Worm (Caenorhabditis elegans): ENCODE data around the gene F14F9.2.
A peak's percentile ranks its signal among the peaks of the same experiment; 100 is the strongest.

Gene F14F9.2

DNA sequence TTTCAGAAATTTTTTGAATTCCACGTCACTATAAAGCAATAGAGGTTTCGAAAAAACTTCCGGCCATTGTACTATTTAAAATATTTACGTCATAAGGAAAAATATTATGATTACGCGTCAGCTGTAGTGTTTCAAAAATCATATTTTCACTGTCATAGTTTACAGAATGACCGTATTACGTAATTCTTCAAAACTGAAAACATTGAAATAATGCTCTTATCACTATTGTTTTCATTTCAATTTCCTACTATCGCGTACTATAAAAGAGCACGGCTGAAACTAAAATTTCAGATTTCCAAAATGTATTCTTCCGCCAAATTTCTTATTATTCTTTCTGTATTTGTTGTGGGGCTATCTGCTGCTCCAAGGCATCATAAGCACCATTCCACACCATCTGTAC is at the start of gene F14F9.2:
F14F9.2 (plus strand) TSS at position 301 of the 400 bp plus-strand sequence.
- no peak for TF ChIP-seq sem-2 (GFP tag; optimal IDR thresholded peaks at IDR 0.05)
- TF ChIP-seq zip-8 (tag; optimal IDR thresholded peaks at IDR 0.05) = peak; percentile 73
- TF ChIP-seq unc-39 (tag; optimal IDR thresholded peaks at IDR 0.05) = no peak
- no peak for TF ChIP-seq elt-3 (tag; optimal IDR thresholded peaks at IDR 0.05)
- no peak for TF ChIP-seq tbx-8 (GFP tag; optimal IDR thresholded peaks at IDR 0.05)
- no peak for TF ChIP-seq nhr-28 (tag; optimal IDR thresholded peaks at IDR 0.05)
- TF ChIP-seq M03D4.4 (tag; optimal IDR thresholded peaks at IDR 0.05) = no peak
- no peak for TF ChIP-seq ceh-83 (GFP tag; optimal IDR thresholded peaks at IDR 0.05)

DNA sequence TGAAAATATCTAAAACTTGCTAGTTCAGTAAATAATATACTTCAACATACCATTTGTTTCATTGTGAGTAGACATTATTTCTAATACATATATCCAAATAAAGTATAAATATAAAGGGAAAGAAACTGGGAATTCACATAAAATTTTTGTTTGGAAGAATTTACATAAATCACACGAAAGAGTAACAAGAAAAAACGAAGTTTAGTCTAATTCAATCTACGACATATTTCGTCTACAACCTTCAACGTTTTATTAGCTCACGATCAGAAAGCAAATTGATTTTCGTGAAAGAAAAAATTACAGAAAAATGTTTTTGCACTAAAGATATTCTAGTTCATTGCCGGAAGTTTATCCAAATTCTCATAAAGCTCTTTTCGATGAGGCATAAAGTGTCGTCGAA is 47.6 kb upstream of the F14F9.2 start, which contains the start of gene C04F5.2:
C04F5.2 (minus strand) TSS at position 101 of the 400 bp plus-strand sequence.
- no peak for TF ChIP-seq pha-4 (tag; optimal IDR thresholded peaks at IDR 0.05)
- no peak for TF ChIP-seq sptf-1 (tag; optimal IDR thresholded peaks at IDR 0.05)
- TF ChIP-seq ham-2 (GFP tag; optimal IDR thresholded peaks at IDR 0.05) = no peak

DNA sequence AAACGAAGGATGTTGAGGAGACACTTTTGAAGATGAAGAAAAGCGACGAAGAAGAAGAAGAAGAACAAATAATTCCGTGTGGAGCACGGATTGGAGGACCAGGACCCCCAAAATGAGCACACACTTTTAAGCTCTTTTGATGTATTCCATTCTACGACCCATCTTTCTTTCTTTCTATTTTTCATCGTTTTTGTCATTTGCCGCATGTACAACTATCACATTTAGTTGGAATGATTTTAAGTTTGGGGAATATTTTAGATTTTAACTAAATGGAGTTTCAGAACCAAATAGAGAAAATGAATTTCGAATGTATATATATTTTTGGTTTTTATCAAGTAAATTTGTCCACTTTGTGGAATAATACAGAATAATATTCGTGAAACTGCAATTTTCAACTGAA is 45.7 kb upstream of the F14F9.2 start, which contains the start of gene unc-46:
unc-46 (minus strand) TSS at position 101 of the 400 bp plus-strand sequence.
- TF ChIP-seq unc-62 (GFP tag; optimal IDR thresholded peaks at IDR 0.05) (no peak), snpc-4 (tag; optimal IDR thresholded peaks at IDR 0.05) (no peak), pha-4 (tag; optimal IDR thresholded peaks at IDR 0.05) (no peak), lsy-2 (tag; optimal IDR thresholded peaks at IDR 0.05) (no peak), nhr-237 (tag; optimal IDR thresholded peaks at IDR 0.05) (no peak), unc-39 (tag; optimal IDR thresholded peaks at IDR 0.05) (no peak), zip-8 (tag; optimal IDR thresholded peaks at IDR 0.05) (no peak)

DNA sequence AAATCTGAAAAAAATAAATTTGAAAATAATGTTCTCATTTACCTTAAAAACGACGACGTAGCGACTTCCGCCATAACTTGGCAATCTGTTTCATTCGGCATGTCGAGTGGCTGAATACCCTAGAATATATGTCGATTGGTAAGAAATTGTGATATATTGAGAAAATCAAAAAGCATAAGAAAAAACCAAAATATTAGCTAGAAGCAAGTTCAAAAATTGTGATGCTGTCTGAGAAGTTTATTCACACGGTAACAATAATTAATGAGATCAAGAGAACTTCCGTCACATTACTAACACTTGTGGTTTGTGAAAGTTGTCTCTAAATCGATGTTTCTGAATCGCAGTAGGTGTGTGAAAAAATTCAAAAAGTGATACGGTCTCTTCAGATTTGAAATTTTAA is 42.6 kb upstream of the F14F9.2 start, which contains the start of gene srab-1:
srab-1 (minus strand) TSS at position 101 of the 400 bp plus-strand sequence.
- no peak for TF ChIP-seq ham-2 (GFP tag; optimal IDR thresholded peaks at IDR 0.05)
- TF ChIP-seq ztf-11 (tag; optimal IDR thresholded peaks at IDR 0.05) = no peak
- no peak for TF ChIP-seq zip-8 (tag; optimal IDR thresholded peaks at IDR 0.05)
- no peak for TF ChIP-seq elt-3 (tag; optimal IDR thresholded peaks at IDR 0.05)
- TF ChIP-seq unc-39 (tag; optimal IDR thresholded peaks at IDR 0.05) = no peak

DNA sequence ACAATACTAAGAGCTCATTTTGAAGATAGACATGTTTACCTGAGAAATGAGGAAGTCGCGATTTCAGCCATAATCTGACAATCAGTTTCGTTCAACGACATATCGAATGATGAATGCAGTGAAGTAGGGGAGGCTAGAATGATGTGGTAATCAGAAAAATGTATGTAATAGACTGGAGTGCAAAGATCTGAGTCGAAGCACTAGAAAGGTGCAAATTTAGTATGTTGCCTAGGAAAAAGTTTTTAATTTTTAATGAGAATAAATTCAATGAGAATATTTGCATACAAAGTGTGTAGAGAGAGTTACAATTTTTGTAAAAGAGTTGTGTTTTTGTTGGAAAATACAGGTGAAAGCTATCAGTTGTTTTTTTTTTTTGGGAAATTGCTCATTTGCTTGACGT is 39.7 kb upstream of the F14F9.2 start, which contains the start of gene srab-2:
srab-2 (minus strand) TSS at position 101 of the 400 bp plus-strand sequence.
- TF ChIP-seq flh-1 (GFP tag; optimal IDR thresholded peaks at IDR 0.05) (no peak), lsy-2 (tag; optimal IDR thresholded peaks at IDR 0.05) (no peak), sptf-1 (tag; optimal IDR thresholded peaks at IDR 0.05) (no peak), nhr-2 (tag; optimal IDR thresholded peaks at IDR 0.05) (no peak), elt-3 (tag; optimal IDR thresholded peaks at IDR 0.05) (no peak), unc-62 (GFP tag; optimal IDR thresholded peaks at IDR 0.05) (no peak), M03D4.4 (tag; optimal IDR thresholded peaks at IDR 0.05) (no peak), nhr-76 (tag; optimal IDR thresholded peaks at IDR 0.05) (no peak), tbx-8 (GFP tag; optimal IDR thresholded peaks at IDR 0.05) (no peak), ham-2 (GFP tag; optimal IDR thresholded peaks at IDR 0.05) (no peak), nhr-28 (tag; optimal IDR thresholded peaks at IDR 0.05) (no peak), ceh-83 (GFP tag; optimal IDR thresholded peaks at IDR 0.05) (no peak), ceh-43 (GFP tag; optimal IDR thresholded peaks at IDR 0.05) (no peak), pha-4 (tag; optimal IDR thresholded peaks at IDR 0.05) (no peak), ceh-39 (tag; optimal IDR thresholded peaks at IDR 0.05) (no peak), unc-120 (tag; optimal IDR thresholded peaks at IDR 0.05; ENCODE audit: poor library complexity, severe bottlenecking) (no peak)

DNA sequence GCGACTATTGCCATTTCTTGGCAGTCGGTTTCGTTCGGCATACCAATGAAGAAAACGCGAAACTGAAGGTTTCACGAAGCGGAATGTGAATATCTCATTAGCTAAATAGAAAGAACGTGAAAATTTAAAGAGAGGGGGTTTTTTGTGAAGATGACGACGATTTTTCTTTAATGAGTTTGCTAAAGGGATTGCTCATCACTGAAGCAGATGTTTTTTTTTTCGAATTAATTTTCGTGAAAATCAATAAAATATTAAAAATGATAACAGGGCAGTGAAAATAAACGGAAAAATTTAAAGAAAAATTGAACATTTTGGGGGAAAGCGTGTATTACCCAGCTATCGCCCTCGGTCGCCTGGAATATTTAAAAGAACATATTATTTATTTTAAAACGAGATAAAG is 36.8 kb upstream of the F14F9.2 start, which contains the start of gene srab-3:
srab-3 (minus strand) TSS at position 101 of the 400 bp plus-strand sequence.
- TF ChIP-seq nhr-2 (tag; optimal IDR thresholded peaks at IDR 0.05) = no peak
- TF ChIP-seq bed-3 (GFP tag; optimal IDR thresholded peaks at IDR 0.05) = no peak
- no peak for TF ChIP-seq elt-1 (tag; optimal IDR thresholded peaks at IDR 0.05; ENCODE audit: borderline replicate concordance, insufficient read depth)
- no peak for TF ChIP-seq hlh-1 (tag; optimal IDR thresholded peaks at IDR 0.05)
- TF ChIP-seq M03D4.4 (tag; optimal IDR thresholded peaks at IDR 0.05) = no peak
- TF ChIP-seq mab-5 (tag; optimal IDR thresholded peaks at IDR 0.05) = no peak
- no peak for TF ChIP-seq nhr-12 (tag; optimal IDR thresholded peaks at IDR 0.05)
- TF ChIP-seq zip-8 (tag; optimal IDR thresholded peaks at IDR 0.05) = no peak
- no peak for TF ChIP-seq drap-1 (GFP tag; optimal IDR thresholded peaks at IDR 0.05)
- TF ChIP-seq sptf-1 (tag; optimal IDR thresholded peaks at IDR 0.05) = no peak
- TF ChIP-seq lin-32 (GFP tag; optimal IDR thresholded peaks at IDR 0.05) = no peak
